Fruit fly (Drosophila melanogaster) whole organism, embryonic: ENCODE results near the gene CG4115.

Experiments
- Ada2b ChIP-seq: fragments of 200-800 bp; sonication (Bioruptor generic); IDR thresholded peaks from 2 replicates; pipeline ENCODE4 v1.3.6; 2022; ENCODE audit warnings: missing biosample characterization, missing genetic modification characterization
- Atf3 ChIP-seq: fragments of 200-800 bp; sonication (Bioruptor generic); optimal IDR thresholded peaks from 3 replicates; lab custom pipeline; 2016; ENCODE audit warnings: missing biosample characterization, missing genetic modification characterization
- CG10267 ChIP-seq: fragments of 200-800 bp; sonication (Bioruptor generic); optimal IDR thresholded peaks from 2 replicates; lab custom pipeline; 2018; ENCODE audit warnings: missing biosample characterization, mild to moderate bottlenecking, missing genetic modification characterization, moderate library complexity
- CG10366 ChIP-seq: fragments of 200-800 bp; sonication (Bioruptor generic); IDR thresholded peaks from 2 replicates; pipeline ENCODE4 v1.3.6; 2022; ENCODE audit warnings: missing biosample characterization, missing genetic modification characterization
- CG10654 ChIP-seq: fragments of 200-800 bp; sonication (Bioruptor generic); optimal IDR thresholded peaks from 2 replicates; lab custom pipeline; 2016; ENCODE audit warnings: missing biosample characterization, missing genetic modification characterization
- CG12659 ChIP-seq: fragments of 200-800 bp; sonication (Bioruptor generic); optimal IDR thresholded peaks from 3 replicates; lab custom pipeline; 2017; ENCODE audit warnings: mild to moderate bottlenecking, missing biosample characterization, missing genetic modification reagents, missing genetic modification characterization
- CG13287 ChIP-seq: fragments of 200-800 bp; sonication (Bioruptor generic); IDR thresholded peaks from 2 replicates; pipeline ENCODE4 v1.3.6; 2022; ENCODE audit warnings: missing biosample characterization, missing genetic modification characterization; ENCODE audit not compliant: partially characterized antibody
- CG13424 ChIP-seq: fragments of 200-800 bp; sonication (Bioruptor generic); optimal IDR thresholded peaks from 2 replicates; lab custom pipeline; 2019; ENCODE audit warnings: missing biosample characterization, mild to moderate bottlenecking, missing genetic modification characterization, moderate library complexity
- CG17912 ChIP-seq: fragments of 200-800 bp; sonication (Bioruptor generic); optimal IDR thresholded peaks from 2 replicates; lab custom pipeline; 2018; ENCODE audit warnings: missing biosample characterization, mild to moderate bottlenecking, missing genetic modification characterization
- CG3065 ChIP-seq: fragments of 200-800 bp; sonication (Bioruptor generic); optimal IDR thresholded peaks from 2 replicates; lab custom pipeline; 2016; ENCODE audit warnings: missing biosample characterization, missing genetic modification characterization
- CG6254 ChIP-seq: fragments of 200-800 bp; sonication (Bioruptor generic); optimal IDR thresholded peaks from 3 replicates; lab custom pipeline; 2017; ENCODE audit warnings: mild to moderate bottlenecking, missing biosample characterization, missing genetic modification reagents, missing genetic modification characterization
- CG6813 ChIP-seq: fragments of 200-800 bp; sonication (Bioruptor generic); optimal IDR thresholded peaks from 2 replicates; lab custom pipeline; 2017; ENCODE audit warnings: missing biosample characterization, missing genetic modification characterization, mild to moderate bottlenecking, moderate library complexity, missing genetic modification reagents
- CG7372 ChIP-seq: fragments of 200-800 bp; sonication (Bioruptor generic); IDR thresholded peaks from 2 replicates; pipeline ENCODE4 v1.3.6; 2022; ENCODE audit warnings: missing biosample characterization, missing genetic modification characterization
- CG7556 ChIP-seq: fragments of 200-800 bp; sonication (Bioruptor generic); optimal IDR thresholded peaks from 2 replicates; lab custom pipeline; 2017; ENCODE audit warnings: missing biosample characterization, mild to moderate bottlenecking, missing genetic modification characterization
- CG8290 ChIP-seq, 3 experiments: fragments of 200-800 bp; sonication (Bioruptor generic); optimal IDR thresholded peaks; 2 replicates each; lab custom pipeline; 2016 to 2019; ENCODE audit warnings: missing biosample characterization in 3 of 3, missing genetic modification characterization in 3 of 3, mild to moderate bottlenecking in 2 of 3, moderate library complexity in 1 of 3
- Dbx ChIP-seq: fragments of 200-800 bp; sonication (Bioruptor generic); IDR thresholded peaks from 3 replicates; pipeline ENCODE4 v1.3.6; 2022; ENCODE audit warnings: missing biosample characterization, missing genetic modification characterization
- Dp ChIP-seq: fragments of 200-800 bp; sonication (Bioruptor generic); optimal IDR thresholded peaks from 2 replicates; lab custom pipeline; 2018; ENCODE audit warnings: missing biosample characterization, mild to moderate bottlenecking, missing genetic modification characterization, moderate library complexity
- Drgx ChIP-seq: fragments of 200-800 bp; sonication (Bioruptor generic); IDR thresholded peaks from 2 replicates; pipeline ENCODE4 v1.3.6; 2022; ENCODE audit warnings: missing biosample characterization, missing genetic modification characterization
- E2f2 ChIP-seq: fragments of 200-800 bp; sonication (Bioruptor generic); IDR thresholded peaks from 2 replicates; pipeline ENCODE4 v1.3.6; 2022; ENCODE audit warnings: missing biosample characterization, missing genetic modification characterization
- Gsc ChIP-seq: fragments of 200-800 bp; sonication (Bioruptor generic); IDR thresholded peaks from 2 replicates; pipeline ENCODE4 v1.3.6; 2022; ENCODE audit warnings: missing biosample characterization, missing genetic modification characterization
- HLH3B ChIP-seq: fragments of 200-800 bp; sonication (Bioruptor generic); IDR thresholded peaks from 2 replicates; pipeline ENCODE4 v1.3.6; 2022; ENCODE audit warnings: missing biosample characterization, missing genetic modification characterization
- HmgD ChIP-seq: fragments of 200-800 bp; sonication (Bioruptor generic); optimal IDR thresholded peaks from 3 replicates; lab custom pipeline; 2016; ENCODE audit warnings: missing biosample characterization, missing genetic modification characterization
- Max ChIP-seq: fragments of 200-800 bp; sonication (Bioruptor generic); optimal IDR thresholded peaks from 2 replicates; lab custom pipeline; 2016; ENCODE audit warnings: missing biosample characterization, mild to moderate bottlenecking, missing genetic modification characterization
- Mrtf ChIP-seq: fragments of 200-800 bp; sonication (Bioruptor generic); IDR thresholded peaks from 3 replicates; pipeline ENCODE4 v1.3.6; 2022; ENCODE audit warnings: missing biosample characterization, missing genetic modification characterization
- Oaz ChIP-seq: fragments of 200-800 bp; sonication (Bioruptor generic); IDR thresholded peaks from 2 replicates; pipeline ENCODE4 v1.3.6; 2022; ENCODE audit warnings: missing biosample characterization, missing genetic modification characterization
- Sox100B ChIP-seq: fragments of 200-800 bp; sonication (Bioruptor generic); optimal IDR thresholded peaks from 3 replicates; lab custom pipeline; 2018; ENCODE audit warnings: missing biosample characterization, mild to moderate bottlenecking, missing genetic modification characterization
- Usf ChIP-seq: fragments of 200-800 bp; sonication (Bioruptor generic); optimal IDR thresholded peaks from 2 replicates; lab custom pipeline; 2017; ENCODE audit warnings: missing genotype, missing biosample characterization, missing genetic modification characterization
- ase ChIP-seq: fragments of 200-800 bp; sonication (Bioruptor generic); IDR thresholded peaks from 3 replicates; pipeline ENCODE4 v1.3.6; 2022; ENCODE audit warnings: missing biosample characterization, missing genetic modification characterization
- croc ChIP-seq: fragments of 200-800 bp; sonication (Bioruptor generic); conservative IDR thresholded peaks from 3 replicates; pipeline ENCODE4 v1.3.6; 2022; ENCODE audit warnings: missing biosample characterization, missing genetic modification characterization
- dati ChIP-seq: fragments of 200-800 bp; sonication (Bioruptor generic); IDR thresholded peaks from 2 replicates; pipeline ENCODE4 v1.3.6; 2022; ENCODE audit warnings: missing biosample characterization, missing genetic modification characterization
- dmrt99B ChIP-seq: fragments of 200-800 bp; sonication (Bioruptor generic); optimal IDR thresholded peaks from 2 replicates; lab custom pipeline; 2018; ENCODE audit warnings: missing biosample characterization, mild to moderate bottlenecking, missing genetic modification characterization, moderate library complexity
- eyg ChIP-seq: fragments of 200-800 bp; sonication (Bioruptor generic); optimal IDR thresholded peaks from 3 replicates; lab custom pipeline; 2016; ENCODE audit warnings: missing biosample characterization, missing genetic modification characterization
- fd102C ChIP-seq: fragments of 200-800 bp; sonication (Bioruptor generic); optimal IDR thresholded peaks from 2 replicates; lab custom pipeline; 2018; ENCODE audit warnings: missing biosample characterization, mild to moderate bottlenecking, missing genetic modification characterization, moderate library complexity
- fd3F ChIP-seq: fragments of 200-800 bp; sonication (Bioruptor generic); optimal IDR thresholded peaks from 2 replicates; lab custom pipeline; 2018; ENCODE audit warnings: missing biosample characterization, mild to moderate bottlenecking, missing genetic modification characterization, moderate library complexity
- fu2 ChIP-seq: fragments of 200-800 bp; sonication (Bioruptor generic); optimal IDR thresholded peaks from 2 replicates; lab custom pipeline; 2016; ENCODE audit warnings: missing biosample characterization, missing genetic modification characterization
- mam ChIP-seq: fragments of 200-800 bp; sonication (Bioruptor generic); optimal IDR thresholded peaks from 3 replicates; lab custom pipeline; 2016; ENCODE audit warnings: missing biosample characterization, missing genetic modification characterization
- nom ChIP-seq: fragments of 200-800 bp; sonication (Bioruptor generic); optimal IDR thresholded peaks from 2 replicates; lab custom pipeline; 2017; ENCODE audit warnings: missing biosample characterization, missing genetic modification characterization, mild to moderate bottlenecking, moderate library complexity, missing genetic modification reagents
- org-1 ChIP-seq: fragments of 200-800 bp; sonication (Bioruptor generic); optimal IDR thresholded peaks from 2 replicates; lab custom pipeline; 2017; ENCODE audit warnings: missing biosample characterization, missing genetic modification characterization
- pum ChIP-seq: fragments of 200-800 bp; sonication (Bioruptor generic); optimal IDR thresholded peaks from 2 replicates; lab custom pipeline; 2016; ENCODE audit warnings: missing biosample characterization, missing genetic modification characterization
- run ChIP-seq: fragments of 200-800 bp; sonication (Bioruptor generic); optimal IDR thresholded peaks from 3 replicates; lab custom pipeline; 2018; ENCODE audit warnings: missing biosample characterization, mild to moderate bottlenecking, missing genetic modification characterization
- sim ChIP-seq: fragments of 200-800 bp; sonication (Bioruptor generic); IDR thresholded peaks from 2 replicates; pipeline ENCODE4 v1.3.6; 2022; ENCODE audit warnings: missing biosample characterization, missing genetic modification characterization
- slou ChIP-seq: fragments of 200-800 bp; sonication (Bioruptor generic); optimal IDR thresholded peaks from 3 replicates; lab custom pipeline; 2016; ENCODE audit warnings: missing biosample characterization, missing genetic modification characterization
- sqz ChIP-seq: fragments of 200-800 bp; sonication (Bioruptor generic); optimal IDR thresholded peaks from 3 replicates; lab custom pipeline; 2018; ENCODE audit warnings: missing biosample characterization, mild to moderate bottlenecking, missing genetic modification characterization
- stwl ChIP-seq: fragments of 200-800 bp; sonication (Bioruptor generic); optimal IDR thresholded peaks from 3 replicates; lab custom pipeline; 2018; ENCODE audit warnings: missing biosample characterization, mild to moderate bottlenecking, missing genetic modification characterization, moderate library complexity
- tup ChIP-seq: fragments of 200-800 bp; sonication (Bioruptor generic); optimal IDR thresholded peaks from 2 replicates; lab custom pipeline; 2016; ENCODE audit warnings: missing biosample characterization, mild to moderate bottlenecking, missing genetic modification characterization, moderate library complexity
- unc-4 ChIP-seq: fragments of 200-800 bp; sonication (Bioruptor generic); IDR thresholded peaks from 2 replicates; pipeline ENCODE4 v1.3.6; 2022; ENCODE audit warnings: missing biosample characterization, missing genetic modification characterization; ENCODE audit not compliant: partially characterized antibody
- vnd ChIP-seq: fragments of 200-800 bp; sonication (Bioruptor generic); IDR thresholded peaks from 3 replicates; pipeline ENCODE4 v1.3.6; 2022; ENCODE audit warnings: missing biosample characterization, missing genetic modification characterization; ENCODE audit not compliant: partially characterized antibody
- wdn ChIP-seq: fragments of 200-800 bp; sonication (Bioruptor generic); IDR thresholded peaks from 2 replicates; pipeline ENCODE4 v1.3.6; 2022; ENCODE audit warnings: missing biosample characterization, missing genetic modification characterization

Gene CG4115

dm6 chr3R:12406235-12407196 lies 46.7 kb downstream of the CG4115 start, which contains the start of gene CG5167 (continued):
- TF ChIP-seq CG12659 (peak; percentile 20), eyg (GFP tag; lab: Kevin White, UChicago) (no peak), fu2 (GFP tag; lab: Kevin White, UChicago) (no peak), Mrtf (GFP tag; lab: Robert Waterston, UW) (no peak), CG8290 (GFP tag; optimal IDR thresholded peaks at IDR 0.05; lab: Kevin White, UChicago) (peak; percentile 61), CG8290 (tag; optimal IDR thresholded peaks at IDR 0.05; lab: Kevin White, UChicago) (peak in 1 of 2 experiments; percentile 29), CG6254 (GFP tag; lab: Kevin White, UChicago) (no peak), CG13287 (GFP tag; lab: Robert Waterston, UW) (peak; percentile 52; the same call in 1 of the 2 replicates), slou (GFP tag; lab: Kevin White, UChicago) (no peak), Max (GFP tag; lab: Kevin White, UChicago) (peak; percentile 43), CG7372 (GFP tag; lab: Robert Waterston, UW) (no peak), HmgD (no peak), nom (GFP tag; lab: Kevin White, UChicago) (peak; percentile 95), stwl (tag; lab: Kevin White, UChicago) (peak; percentile 60), fd3F (peak; percentile 3), CG10654 (GFP tag; lab: Kevin White, UChicago) (no peak), E2f2 (peak; percentile 50; the same call in 1 of the 2 replicates), Gsc (no peak), Atf3 (GFP tag; lab: Kevin White, UChicago) (no peak), croc (GFP tag; lab: Robert Waterston, UW) (no peak), org-1 (GFP tag; lab: Kevin White, UChicago) (no peak), run (tag; lab: Kevin White, UChicago) (no peak), tup (GFP tag; lab: Kevin White, UChicago) (no peak), Ada2b (GFP tag; lab: Robert Waterston, UW) (no peak), ase (GFP tag; lab: Robert Waterston, UW) (no peak), CG6813 (no peak), Sox100B (GFP tag; lab: Kevin White, UChicago) (no peak), CG10267 (tag; lab: Kevin White, UChicago) (peak; percentile 64), Usf (no peak), unc-4 (GFP tag; lab: Robert Waterston, UW) (peak; percentile 39; the same call in 1 of the 2 replicates), Oaz (no peak), Dp (peak; percentile 45), CG10366 (GFP tag; lab: Robert Waterston, UW) (no peak), CG3065 (no peak), wdn (GFP tag; lab: Robert Waterston, UW) (no peak), CG13424 (peak; percentile 63), fd102C (GFP tag; lab: Kevin White, UChicago) (no peak), HLH3B (GFP tag; lab: Robert Waterston, UW) (no peak), Drgx (peak; percentile 54; the same call in 1 of the 2 replicates), sim (no peak), dmrt99B (tag; lab: Kevin White, UChicago) (no peak), vnd (GFP tag; lab: Robert Waterston, UW) (no peak), mam (no peak), CG17912 (GFP tag; lab: Kevin White, UChicago) (no peak), Dbx (GFP tag; lab: Robert Waterston, UW) (no peak), pum (GFP tag; lab: Kevin White, UChicago) (no peak), sqz (GFP tag; lab: Kevin White, UChicago) (peak; percentile 2), dati (GFP tag; lab: Robert Waterston, UW) (no peak), CG7556 (GFP tag; lab: Kevin White, UChicago) (peak; percentile 19)
